Fruit fly (Drosophila melanogaster) whole organism, embryonic: ENCODE data around the gene CheB38b.
A peak's percentile ranks its signal among the peaks of the same experiment; 100 is the strongest.

ENCODE experiments used
- Atf3 ChIP-seq: fragments of 200-800 bp; sonication (Bioruptor generic); optimal IDR thresholded peaks from 3 replicates; lab custom pipeline; 2016; ENCODE audit warnings: missing biosample characterization, missing genetic modification characterization
- B-H1 ChIP-seq: fragments of 200-800 bp; sonication (Bioruptor generic); IDR thresholded peaks from 3 replicates; pipeline ENCODE4 v1.3.6; 2022; ENCODE audit warnings: missing biosample characterization, missing genetic modification characterization
- C15 ChIP-seq: fragments of 200-800 bp; sonication (Bioruptor generic); IDR thresholded peaks from 3 replicates; pipeline ENCODE4 v1.3.6; 2022; ENCODE audit warnings: missing biosample characterization, missing genetic modification characterization
- CG10209 ChIP-seq: fragments of 200-800 bp; sonication (Bioruptor generic); optimal IDR thresholded peaks from 3 replicates; lab custom pipeline; 2017; ENCODE audit warnings: missing biosample characterization, mild to moderate bottlenecking, missing genetic modification characterization, missing genetic modification reagents
- CG10274 ChIP-seq: fragments of 200-800 bp; sonication (Bioruptor generic); optimal IDR thresholded peaks from 3 replicates; lab custom pipeline; 2017; ENCODE audit warnings: missing biosample characterization, mild to moderate bottlenecking, missing genetic modification characterization
- CG10543 ChIP-seq: fragments of 200-800 bp; sonication (Bioruptor generic); optimal IDR thresholded peaks from 3 replicates; lab custom pipeline; 2017; ENCODE audit warnings: missing biosample characterization, mild to moderate bottlenecking, missing genetic modification characterization, moderate library complexity
- CG10654 ChIP-seq: fragments of 200-800 bp; sonication (Bioruptor generic); optimal IDR thresholded peaks from 2 replicates; lab custom pipeline; 2016; ENCODE audit warnings: missing biosample characterization, missing genetic modification characterization
- CG11093 ChIP-seq: fragments of 200-800 bp; sonication (Bioruptor generic); IDR thresholded peaks from 3 replicates; pipeline ENCODE4 v1.3.6; 2022; ENCODE audit warnings: missing biosample characterization, missing genetic modification characterization
- CG13123 ChIP-seq: fragments of 200-800 bp; sonication (Bioruptor generic); optimal IDR thresholded peaks from 2 replicates; lab custom pipeline; 2016; ENCODE audit warnings: missing biosample characterization, missing genetic modification characterization
- CG14710 ChIP-seq: fragments of 200-800 bp; sonication (Bioruptor generic); optimal IDR thresholded peaks from 3 replicates; lab custom pipeline; 2019; ENCODE audit warnings: missing biosample characterization, mild to moderate bottlenecking, missing genetic modification characterization, moderate library complexity
- CG1647 ChIP-seq: fragments of 200-800 bp; sonication (Bioruptor generic); optimal IDR thresholded peaks from 3 replicates; lab custom pipeline; 2016; ENCODE audit warnings: missing biosample characterization, missing genetic modification characterization
- CG17186 ChIP-seq: fragments of 200-800 bp; sonication (Bioruptor generic); optimal IDR thresholded peaks from 3 replicates; lab custom pipeline; 2017; ENCODE audit warnings: missing biosample characterization, missing genetic modification reagents, missing genetic modification characterization
- CG17385 ChIP-seq: fragments of 200-800 bp; sonication (Bioruptor generic); optimal IDR thresholded peaks from 3 replicates; lab custom pipeline; 2018; ENCODE audit warnings: missing biosample characterization, mild to moderate bottlenecking, missing genetic modification characterization
- CG18262 ChIP-seq: fragments of 200-800 bp; optimal IDR thresholded peaks from 3 replicates; lab custom pipeline; 2019; ENCODE audit warnings: missing biosample characterization, mild to moderate bottlenecking, missing genetic modification characterization, moderate library complexity
- CG2875 ChIP-seq: fragments of 200-800 bp; sonication (Bioruptor generic); optimal IDR thresholded peaks from 2 replicates; lab custom pipeline; 2017; ENCODE audit warnings: missing biosample characterization, mild to moderate bottlenecking, missing genetic modification characterization, missing genetic modification reagents
- CG3163 ChIP-seq: fragments of 200-800 bp; sonication (Bioruptor generic); optimal IDR thresholded peaks from 3 replicates; lab custom pipeline; 2016; ENCODE audit warnings: missing biosample characterization, missing genetic modification characterization
- CG33557 ChIP-seq: fragments of 200-800 bp; sonication (Bioruptor generic); optimal IDR thresholded peaks from 2 replicates; lab custom pipeline; 2019; ENCODE audit warnings: missing biosample characterization, mild to moderate bottlenecking, missing genetic modification characterization, moderate library complexity
- CG34376 ChIP-seq: fragments of 200-800 bp; sonication (Bioruptor generic); optimal IDR thresholded peaks from 2 replicates; lab custom pipeline; 2018; ENCODE audit warnings: missing biosample characterization, mild to moderate bottlenecking, missing genetic modification characterization
- CG3838 ChIP-seq: fragments of 200-800 bp; sonication (Bioruptor generic); optimal IDR thresholded peaks from 3 replicates; lab custom pipeline; 2016; ENCODE audit warnings: missing biosample characterization, missing genetic modification characterization
- CG6765 ChIP-seq: fragments of 200-800 bp; sonication (Bioruptor generic); optimal IDR thresholded peaks from 3 replicates; lab custom pipeline; 2017; ENCODE audit warnings: missing biosample characterization, mild to moderate bottlenecking, missing genetic modification characterization
- CG6854 ChIP-seq: fragments of 200-800 bp; sonication (Bioruptor generic); optimal IDR thresholded peaks from 3 replicates; lab custom pipeline; 2017; ENCODE audit warnings: missing biosample characterization, mild to moderate bottlenecking, missing genetic modification characterization
- CoRest ChIP-seq: fragments of 200-800 bp; sonication (Bioruptor generic); optimal IDR thresholded peaks from 3 replicates; lab custom pipeline; 2018; ENCODE audit warnings: missing biosample characterization, mild to moderate bottlenecking, missing genetic modification characterization, moderate library complexity
- Dip3 ChIP-seq: fragments of 200-800 bp; sonication (Bioruptor generic); optimal IDR thresholded peaks from 3 replicates; lab custom pipeline; 2016; ENCODE audit warnings: missing biosample characterization, missing genetic modification characterization
- E2f1 ChIP-seq: fragments of 200-800 bp; sonication (Bioruptor generic); IDR thresholded peaks from 2 replicates; pipeline ENCODE4 v1.3.6; 2022; ENCODE audit warnings: missing biosample characterization, missing genetic modification characterization
- GATAe ChIP-seq: fragments of 200-800 bp; sonication (Bioruptor generic); conservative IDR thresholded peaks from 2 replicates; pipeline ENCODE4 v1.3.6; 2022; ENCODE audit warnings: missing biosample characterization, missing genetic modification characterization
- Hand ChIP-seq: fragments of 200-800 bp; sonication (Bioruptor generic); optimal IDR thresholded peaks from 2 replicates; lab custom pipeline; 2017; ENCODE audit warnings: mild to moderate bottlenecking, missing biosample characterization, missing genetic modification reagents, missing genetic modification characterization
- HmgZ ChIP-seq: fragments of 200-800 bp; sonication (Bioruptor generic); optimal IDR thresholded peaks from 2 replicates; lab custom pipeline; 2018; ENCODE audit warnings: missing biosample characterization, mild to moderate bottlenecking, missing genetic modification characterization
- Hmx ChIP-seq: fragments of 200-800 bp; sonication (Bioruptor generic); optimal IDR thresholded peaks from 2 replicates; lab custom pipeline; 2016; ENCODE audit warnings: missing biosample characterization, missing genetic modification characterization
- Jarid2 ChIP-seq: fragments of 200-800 bp; sonication (Bioruptor generic); optimal IDR thresholded peaks from 3 replicates; lab custom pipeline; 2017; ENCODE audit warnings: mild to moderate bottlenecking, missing biosample characterization, missing genetic modification reagents, missing genetic modification characterization
- MTF-1 ChIP-seq: fragments of 200-800 bp; sonication (Bioruptor generic); optimal IDR thresholded peaks from 2 replicates; lab custom pipeline; 2018; ENCODE audit warnings: missing biosample characterization, mild to moderate bottlenecking, missing genetic modification characterization, borderline replicate concordance
- NFAT ChIP-seq: fragments of 200-800 bp; sonication (Bioruptor generic); IDR thresholded peaks from 2 replicates; pipeline ENCODE4 v1.3.6; 2022; ENCODE audit warnings: missing biosample characterization, missing genetic modification characterization
- Ssrp ChIP-seq: fragments of 200-800 bp; sonication (Bioruptor generic); optimal IDR thresholded peaks from 2 replicates; lab custom pipeline; 2018; ENCODE audit warnings: missing biosample characterization, mild to moderate bottlenecking, missing genetic modification characterization, moderate library complexity
- Trl ChIP-seq, 3 experiments: fragments of >200 bp in 2 of 3; fragments of 200-800 bp in 1 of 3; sonication (Bioruptor generic) in 1 of 3; optimal IDR thresholded peaks; 2 replicates in 1 of 3; 3 replicates in 2 of 3; lab custom pipeline; 2016 to 2017; ENCODE audit warnings: missing biosample characterization in 1 of 3, missing genetic modification characterization in 1 of 3
- ase ChIP-seq: fragments of 200-800 bp; sonication (Bioruptor generic); IDR thresholded peaks from 3 replicates; pipeline ENCODE4 v1.3.6; 2022; ENCODE audit warnings: missing biosample characterization, missing genetic modification characterization
- ash1 ChIP-seq: fragments of 200-800 bp; sonication (Bioruptor generic); optimal IDR thresholded peaks from 2 replicates; lab custom pipeline; 2018; ENCODE audit warnings: missing biosample characterization, mild to moderate bottlenecking, missing genetic modification characterization
- dmrt11E ChIP-seq: fragments of 200-800 bp; sonication (Bioruptor generic); optimal IDR thresholded peaks from 3 replicates; lab custom pipeline; 2018; ENCODE audit warnings: missing biosample characterization, mild to moderate bottlenecking, missing genetic modification characterization, moderate library complexity
- ems ChIP-seq: fragments of 200-800 bp; sonication (Bioruptor generic); optimal IDR thresholded peaks from 3 replicates; lab custom pipeline; 2016; ENCODE audit warnings: missing biosample characterization, missing genetic modification characterization
- ewg ChIP-seq: fragments of 200-800 bp; sonication (Bioruptor generic); optimal IDR thresholded peaks from 3 replicates; lab custom pipeline; 2017; ENCODE audit warnings: mild to moderate bottlenecking, missing biosample characterization, missing genetic modification reagents, missing genetic modification characterization
- exex ChIP-seq: fragments of 200-800 bp; sonication (Bioruptor generic); optimal IDR thresholded peaks from 4 replicates; lab custom pipeline; 2018; ENCODE audit warnings: missing biosample characterization, mild to moderate bottlenecking, missing genetic modification characterization, moderate library complexity
- grn ChIP-seq: fragments of 200-800 bp; sonication (Bioruptor generic); optimal IDR thresholded peaks from 3 replicates; lab custom pipeline; 2017; ENCODE audit warnings: missing biosample characterization, missing genetic modification characterization
- kay ChIP-seq: fragments of 200-800 bp; sonication (Bioruptor generic); optimal IDR thresholded peaks from 2 replicates; lab custom pipeline; 2016; ENCODE audit warnings: missing biosample characterization, missing genetic modification characterization
- mirr ChIP-seq: fragments of 200-800 bp; sonication (Bioruptor generic); optimal IDR thresholded peaks from 3 replicates; lab custom pipeline; 2018; ENCODE audit warnings: missing biosample characterization, mild to moderate bottlenecking, missing genetic modification characterization
- nmo ChIP-seq: fragments of 200-800 bp; sonication (Bioruptor generic); optimal IDR thresholded peaks from 2 replicates; lab custom pipeline; 2018; ENCODE audit warnings: missing biosample characterization, mild to moderate bottlenecking, missing genetic modification characterization, moderate library complexity
- row ChIP-seq: fragments of 200-800 bp; sonication (Bioruptor generic); IDR thresholded peaks from 3 replicates; pipeline ENCODE4 v1.3.6; 2022; ENCODE audit warnings: missing biosample characterization, missing genetic modification characterization
- sd ChIP-seq: fragments of 200-800 bp; sonication (Bioruptor generic); optimal IDR thresholded peaks from 3 replicates; lab custom pipeline; 2018; ENCODE audit warnings: missing biosample characterization, mild to moderate bottlenecking, missing genetic modification characterization, moderate library complexity
- slbo ChIP-seq: fragments of 200-800 bp; sonication (Bioruptor generic); IDR thresholded peaks from 2 replicates; pipeline ENCODE4 v1.3.6; 2022; ENCODE audit warnings: missing biosample characterization, missing genetic modification characterization
- sug ChIP-seq: fragments of 200-800 bp; optimal IDR thresholded peaks from 2 replicates; lab custom pipeline; 2019; ENCODE audit warnings: missing biosample characterization, mild to moderate bottlenecking, missing genetic modification characterization, moderate library complexity
- usp ChIP-seq: fragments of >200 bp; optimal IDR thresholded peaks from 2 replicates; lab custom pipeline; 2017; ENCODE audit warnings: missing biosample characterization, missing genetic modification characterization
- wor ChIP-seq: fragments of 200-800 bp; sonication (Bioruptor generic); IDR thresholded peaks from 2 replicates; pipeline ENCODE4 v1.3.6; 2022; ENCODE audit warnings: missing biosample characterization, missing genetic modification characterization

CheB38b gene

DNA sequence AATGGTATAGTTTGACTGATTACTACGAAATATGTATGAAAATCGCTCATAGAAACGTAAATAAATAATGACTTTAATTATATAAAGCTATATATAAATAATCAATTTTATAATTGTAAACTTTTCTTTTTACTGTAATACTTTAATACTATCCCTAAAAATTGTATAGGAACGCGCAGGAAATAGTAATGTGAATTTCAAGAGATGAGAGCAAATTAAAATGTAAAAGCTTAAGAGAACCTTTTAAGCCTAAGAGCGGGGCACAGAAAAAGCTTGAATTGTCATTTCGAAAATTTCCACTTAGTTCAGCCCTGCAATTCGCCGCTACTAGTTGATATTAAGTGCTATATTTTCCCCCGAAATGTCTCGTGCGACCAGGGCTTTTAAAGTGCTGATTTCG is 12.2 kb upstream of the CheB38b start, which contains the start of gene CG31673:
TSS of gene CG31673 (plus strand) at position 301 of the 400 bp plus-strand sequence.
- peak; percentile 38 to 63 for TF ChIP-seq Trl (optimal IDR thresholded peaks at IDR 0.05; lab: Kevin White, UChicago)
- TF ChIP-seq Trl (GFP tag; optimal IDR thresholded peaks at IDR 0.05; lab: Kevin White, UChicago), result no peak
- no peak for TF ChIP-seq B-H1

DNA sequence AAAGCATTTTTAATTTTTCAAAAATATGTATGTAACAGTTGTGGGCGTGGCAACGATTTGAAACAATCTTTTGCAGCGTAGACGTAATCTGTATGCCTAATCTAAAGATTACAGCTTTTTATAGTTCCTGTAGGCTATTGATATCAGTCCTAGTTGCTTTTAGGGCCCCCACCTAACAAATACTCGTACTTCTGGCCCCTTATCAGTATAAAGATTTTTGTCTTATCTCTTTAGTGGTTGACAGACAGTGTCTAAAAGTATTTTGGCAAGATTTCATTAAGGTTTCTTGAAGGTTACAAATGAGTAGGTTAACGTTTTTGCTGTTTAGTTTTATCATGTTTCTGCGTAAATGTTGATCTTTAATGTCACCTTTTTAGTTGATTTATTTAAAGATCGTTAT is 11.6 kb upstream of the CheB38b start:
- TF ChIP-seq ase (GFP tag; lab: Robert Waterston, UW), result no peak
- TF ChIP-seq kay (GFP tag; lab: Kevin White, UChicago), result no peak
- TF ChIP-seq CG10274 (GFP tag; lab: Kevin White, UChicago), result no peak
- TF ChIP-seq sug (tag; lab: Kevin White, UChicago), result peak; percentile 97
- TF ChIP-seq NFAT (GFP tag; lab: Robert Waterston, UW), result no peak
- peak; percentile 81 for TF ChIP-seq exex (tag; lab: Kevin White, UChicago)
- TF ChIP-seq CG34376 (GFP tag; lab: Kevin White, UChicago), result peak; percentile 66
- no peak for TF ChIP-seq ash1 (GFP tag; lab: Kevin White, UChicago)
- TF ChIP-seq MTF-1 (GFP tag; lab: Kevin White, UChicago), result no peak
- peak; percentile 42; the same call in 1 of the 2 replicates for TF ChIP-seq GATAe
- no peak for TF ChIP-seq CG10209
- TF ChIP-seq E2f1, result no peak
- no peak for TF ChIP-seq CG14710 (tag; lab: Kevin White, UChicago)
- TF ChIP-seq CG3838 (GFP tag; lab: Kevin White, UChicago), result no peak
- no peak for TF ChIP-seq CG18262 (tag; lab: Kevin White, UChicago)
- TF ChIP-seq slbo (GFP tag; lab: Robert Waterston, UW), result no peak
- no peak for TF ChIP-seq nmo (GFP tag; lab: Kevin White, UChicago)
- no peak for TF ChIP-seq ewg (GFP tag; lab: Kevin White, UChicago)
- TF ChIP-seq C15, result no peak
- TF ChIP-seq CG17385, result no peak
- TF ChIP-seq HmgZ (tag; lab: Kevin White, UChicago), result peak; percentile 21
- no peak for TF ChIP-seq CG17186 (GFP tag; lab: Kevin White, UChicago)
- no peak for TF ChIP-seq usp (GFP tag; lab: Kevin White, UChicago)
- TF ChIP-seq sd, result peak; percentile 33
- TF ChIP-seq row, result no peak
- TF ChIP-seq CG1647 (GFP tag; lab: Kevin White, UChicago), result no peak
- TF ChIP-seq Dip3 (GFP tag; lab: Kevin White, UChicago), result no peak
- no peak for TF ChIP-seq dmrt11E
- TF ChIP-seq CG13123 (GFP tag; lab: Kevin White, UChicago), result no peak
- TF ChIP-seq CG3163 (GFP tag; lab: Kevin White, UChicago), result no peak
- no peak for TF ChIP-seq CG2875 (GFP tag; lab: Kevin White, UChicago)
- no peak for TF ChIP-seq Atf3 (GFP tag; lab: Kevin White, UChicago)
- no peak for TF ChIP-seq wor (GFP tag; lab: Robert Waterston, UW)
- peak; percentile 61 for TF ChIP-seq mirr
- no peak for TF ChIP-seq Ssrp (tag; lab: Kevin White, UChicago)
- no peak for TF ChIP-seq CG11093 (GFP tag; lab: Robert Waterston, UW)
- no peak for TF ChIP-seq CG10654
- TF ChIP-seq CG6854, result no peak
- peak; percentile 23 for TF ChIP-seq CG10543 (GFP tag; lab: Kevin White, UChicago)
- TF ChIP-seq ems (GFP tag; lab: Kevin White, UChicago), result no peak
- TF ChIP-seq Hmx (GFP tag; lab: Kevin White, UChicago), result no peak
- TF ChIP-seq grn, result peak; percentile 71
- no peak for TF ChIP-seq Hand (GFP tag; lab: Kevin White, UChicago)
- no peak for TF ChIP-seq CoRest (tag; lab: Kevin White, UChicago)
- no peak for TF ChIP-seq Jarid2 (GFP tag; lab: Kevin White, UChicago)
- no peak for TF ChIP-seq CG6765 (GFP tag; lab: Kevin White, UChicago)
- no peak for TF ChIP-seq CG33557 (GFP tag; lab: Kevin White, UChicago)
